Worm (Caenorhabditis elegans) whole organism, late embryonic: ENCODE measurements around the gene srw-143.

ENCODE experiments used
- C08G9.2 ChIP-seq: sonication (generic microtip); optimal IDR thresholded peaks from 2 replicates; lab custom pipeline; 2016; ENCODE audit warnings: mild to moderate bottlenecking, missing genetic modification characterization, moderate library complexity, missing compliant biosample characterization
- C38D4.7 ChIP-seq: fragments of 200-800 bp; sonication (Bioruptor generic); optimal IDR thresholded peaks from 2 replicates; lab custom pipeline; 2018; ENCODE audit warnings: mild to moderate bottlenecking, missing genetic modification characterization, moderate library complexity, missing compliant biosample characterization
- F13H6.1 ChIP-seq: sonication (generic microtip); optimal IDR thresholded peaks from 2 replicates; lab custom pipeline; 2016; ENCODE audit warnings: missing genetic modification characterization, missing compliant biosample characterization
- K02D7.2 ChIP-seq: sonication (generic microtip); optimal IDR thresholded peaks from 2 replicates; lab custom pipeline; 2017; ENCODE audit warnings: mild to moderate bottlenecking, missing genetic modification characterization, missing compliant biosample characterization
- K09A11.1 ChIP-seq: sonication (generic microtip); optimal IDR thresholded peaks from 2 replicates; lab custom pipeline; 2017; ENCODE audit warnings: antibody characterized with exemption, mild to moderate bottlenecking, missing genetic modification characterization, missing compliant biosample characterization; ENCODE audit not compliant: insufficient read depth
- T23F11.4 ChIP-seq: fragments of 200-800 bp; sonication (Bioruptor generic); optimal IDR thresholded peaks from 2 replicates; lab custom pipeline; 2018; ENCODE audit warnings: mild to moderate bottlenecking, missing genetic modification characterization, missing compliant biosample characterization
- Y22D7AL.16 ChIP-seq: sonication (generic microtip); optimal IDR thresholded peaks from 2 replicates; lab custom pipeline; 2016; ENCODE audit warnings: missing genetic modification characterization, missing compliant biosample characterization
- ama-1 ChIP-seq: fragments of 150-350 bp; optimal IDR thresholded peaks from 2 replicates; lab custom pipeline; 2014
- ceh-18 ChIP-seq: sonication (generic microtip); optimal IDR thresholded peaks from 2 replicates; lab custom pipeline; 2016; ENCODE audit warnings: missing genetic modification characterization, missing compliant biosample characterization
- ceh-2 ChIP-seq: sonication (generic microtip); optimal IDR thresholded peaks from 2 replicates; lab custom pipeline; 2016; ENCODE audit warnings: missing genotype, missing genetic modification characterization, missing compliant biosample characterization
- ceh-22 ChIP-seq: sonication (generic microtip); optimal IDR thresholded peaks from 2 replicates; lab custom pipeline; 2017; ENCODE audit warnings: missing biosample characterization, missing genetic modification characterization
- ceh-24 ChIP-seq: sonication (generic microtip); optimal IDR thresholded peaks from 2 replicates; lab custom pipeline; 2016; ENCODE audit warnings: mild to moderate bottlenecking, missing genetic modification characterization, missing compliant biosample characterization
- ceh-31 ChIP-seq: sonication (generic microtip); optimal IDR thresholded peaks from 2 replicates; lab custom pipeline; 2016; ENCODE audit warnings: missing genetic modification characterization, missing compliant biosample characterization
- ceh-45 ChIP-seq: fragments of 200-800 bp; sonication (Bioruptor generic); IDR thresholded peaks from 2 replicates; pipeline ENCODE4 v1.3.6; 2022; ENCODE audit warnings: missing genetic modification reagents, missing genetic modification characterization, missing compliant biosample characterization
- ceh-48 ChIP-seq: sonication (generic microtip); optimal IDR thresholded peaks from 2 replicates; lab custom pipeline; 2016; ENCODE audit warnings: missing genetic modification characterization, inconsistent platforms, missing compliant biosample characterization
- ceh-6 ChIP-seq: fragments of 200-800 bp; sonication (Bioruptor generic); optimal IDR thresholded peaks from 2 replicates; lab custom pipeline; 2018; ENCODE audit warnings: mild to moderate bottlenecking, missing genetic modification characterization, missing compliant biosample characterization
- ceh-9 ChIP-seq: sonication (generic microtip); optimal IDR thresholded peaks from 2 replicates; lab custom pipeline; 2016; ENCODE audit warnings: mild to moderate bottlenecking, missing genetic modification characterization, inconsistent platforms, missing compliant biosample characterization
- dmd-4 ChIP-seq: sonication (generic microtip); optimal IDR thresholded peaks from 2 replicates; lab custom pipeline; 2016; ENCODE audit warnings: borderline replicate concordance, missing genetic modification characterization, missing compliant biosample characterization
- dve-1 ChIP-seq: sonication (generic microtip); optimal IDR thresholded peaks from 2 replicates; lab custom pipeline; 2017; ENCODE audit warnings: antibody characterized with exemption, mild to moderate bottlenecking, missing genetic modification characterization, missing compliant biosample characterization
- ets-4 ChIP-seq: sonication (generic microtip); optimal IDR thresholded peaks from 2 replicates; lab custom pipeline; 2016; ENCODE audit warnings: missing genetic modification characterization, missing compliant biosample characterization
- eyg-1 ChIP-seq: sonication (generic microtip); optimal IDR thresholded peaks from 2 replicates; lab custom pipeline; 2016; ENCODE audit warnings: missing genotype, missing genetic modification characterization, missing compliant biosample characterization
- fkh-10 ChIP-seq: fragments of 150-350 bp; optimal IDR thresholded peaks from 2 replicates; lab custom pipeline; 2014; ENCODE audit warnings: missing biosample characterization, missing genetic modification reagents, missing genetic modification characterization
- fkh-6 ChIP-seq: sonication (generic microtip); optimal IDR thresholded peaks from 2 replicates; lab custom pipeline; 2016; ENCODE audit warnings: missing genetic modification characterization, missing compliant biosample characterization
- hlh-13 ChIP-seq: fragments of 200-800 bp; sonication (Bioruptor generic); optimal IDR thresholded peaks from 2 replicates; lab custom pipeline; 2018; ENCODE audit warnings: mild to moderate bottlenecking, missing genetic modification characterization, missing compliant biosample characterization
- hlh-15 ChIP-seq: sonication (generic microtip); optimal IDR thresholded peaks from 2 replicates; lab custom pipeline; 2016; ENCODE audit warnings: missing genetic modification characterization, missing compliant biosample characterization
- hlh-30 ChIP-seq: sonication (generic microtip); optimal IDR thresholded peaks from 2 replicates; lab custom pipeline; 2017; ENCODE audit warnings: antibody characterized with exemption, missing genetic modification characterization, missing compliant biosample characterization; ENCODE audit not compliant: insufficient read depth
- lin-11 ChIP-seq: fragments of 200-800 bp; sonication (Bioruptor generic); optimal IDR thresholded peaks from 2 replicates; lab custom pipeline; 2018; ENCODE audit warnings: mild to moderate bottlenecking, missing genetic modification characterization, missing compliant biosample characterization
- madf-2 ChIP-seq: sonication (generic microtip); optimal IDR thresholded peaks from 2 replicates; lab custom pipeline; 2017; ENCODE audit warnings: missing genetic modification characterization, missing compliant biosample characterization
- mec-3 ChIP-seq: sonication (generic microtip); optimal IDR thresholded peaks from 2 replicates; lab custom pipeline; 2016; ENCODE audit warnings: borderline replicate concordance, missing genetic modification characterization, missing compliant biosample characterization
- nfya-1 ChIP-seq: sonication (generic microtip); optimal IDR thresholded peaks from 2 replicates; lab custom pipeline; 2017; ENCODE audit warnings: missing genetic modification characterization, mild to moderate bottlenecking, missing compliant biosample characterization, antibody characterized with exemption, moderate library complexity
- nhr-232 ChIP-seq: sonication (generic microtip); optimal IDR thresholded peaks from 2 replicates; lab custom pipeline; 2016; ENCODE audit warnings: missing genetic modification characterization, missing compliant biosample characterization
- npax-4 ChIP-seq: sonication (generic microtip); optimal IDR thresholded peaks from 2 replicates; lab custom pipeline; 2016; ENCODE audit warnings: missing genetic modification characterization, missing compliant biosample characterization
- odd-2 ChIP-seq: sonication (generic microtip); optimal IDR thresholded peaks from 2 replicates; lab custom pipeline; 2017; ENCODE audit warnings: antibody characterized with exemption, mild to moderate bottlenecking, missing genetic modification characterization, missing compliant biosample characterization
- pax-1 ChIP-seq: fragments of 150-350 bp; optimal IDR thresholded peaks from 2 replicates; lab custom pipeline; 2014; ENCODE audit warnings: missing biosample characterization, missing genetic modification characterization
- pha-2 ChIP-seq: sonication (generic microtip); optimal IDR thresholded peaks from 2 replicates; lab custom pipeline; 2017; ENCODE audit warnings: mild to moderate bottlenecking, missing genetic modification characterization, missing compliant biosample characterization
- pqm-1 ChIP-seq: sonication (generic microtip); optimal IDR thresholded peaks from 2 replicates; lab custom pipeline; 2016; ENCODE audit warnings: missing genetic modification characterization, missing compliant biosample characterization
- rnt-1 ChIP-seq: sonication (generic microtip); optimal IDR thresholded peaks from 2 replicates; lab custom pipeline; 2016; ENCODE audit warnings: missing genetic modification characterization, missing compliant biosample characterization
- sdc-2 ChIP-seq: sonication (generic microtip); optimal IDR thresholded peaks from 2 replicates; lab custom pipeline; 2016; ENCODE audit warnings: missing genotype, missing genetic modification characterization, missing compliant biosample characterization
- sox-2 ChIP-seq: fragments of 200-800 bp; sonication (Bioruptor generic); IDR thresholded peaks from 2 replicates; pipeline ENCODE4 v1.3.6; 2022; ENCODE audit warnings: missing genetic modification reagents, missing genetic modification characterization, missing compliant biosample characterization
- syd-9 ChIP-seq: sonication (generic microtip); optimal IDR thresholded peaks from 2 replicates; lab custom pipeline; 2016; ENCODE audit warnings: mild to moderate bottlenecking, missing genetic modification characterization, moderate library complexity, missing compliant biosample characterization
- tbx-2 ChIP-seq: sonication (generic microtip); optimal IDR thresholded peaks from 2 replicates; lab custom pipeline; 2016; ENCODE audit warnings: missing genetic modification characterization, missing compliant biosample characterization
- tbx-7 ChIP-seq: sonication (generic microtip); optimal IDR thresholded peaks from 2 replicates; lab custom pipeline; 2016; ENCODE audit warnings: missing genotype, missing genetic modification characterization, missing compliant biosample characterization
- unc-3 ChIP-seq, 2 experiments: fragments of 200-800 bp in 1 of 2; sonication (Bioruptor generic) in 1 of 2; sonication (generic microtip) in 1 of 2; conservative IDR thresholded peaks in 1 of 2; optimal IDR thresholded peaks in 1 of 2; 2 replicates each; pipeline versions ENCODE4 v1.3.6 to Lab custom; 2016 to 2022; ENCODE audit warnings: missing compliant biosample characterization in 2 of 2, missing genetic modification characterization in 2 of 2, missing genetic modification reagents in 1 of 2
- unc-42 ChIP-seq: sonication (generic microtip); optimal IDR thresholded peaks from 2 replicates; lab custom pipeline; 2016; ENCODE audit warnings: missing genotype, missing genetic modification characterization, missing compliant biosample characterization
- unc-55 ChIP-seq: sonication (generic microtip); optimal IDR thresholded peaks from 2 replicates; lab custom pipeline; 2017; ENCODE audit warnings: missing biosample characterization, missing genetic modification reagents, missing genetic modification characterization
- unc-86 ChIP-seq: sonication (generic microtip); optimal IDR thresholded peaks from 2 replicates; lab custom pipeline; 2016; ENCODE audit warnings: missing genetic modification characterization, missing compliant biosample characterization

The srw-143 gene

ce11 chrV:2941405-2941804 is at the start of gene srw-143:
srw-143 (minus strand) TSS chrV:2941505.
- TF ChIP-seq odd-2 (no peak), unc-55 (GFP tag; lab: Kevin White, UChicago) (no peak), rnt-1 (tag; lab: Kevin White, UChicago) (no peak), ceh-24 (tag; lab: Kevin White, UChicago) (no peak), ama-1 (lab: Kevin White, UChicago) (no peak), nhr-232 (tag; lab: Kevin White, UChicago) (no peak), ets-4 (no peak), npax-4 (tag; lab: Kevin White, UChicago) (no peak), sox-2 (GFP tag; lab: Robert Waterston, UW) (no peak), pax-1 (no peak), pqm-1 (tag; lab: Kevin White, UChicago) (no peak), mec-3 (tag; lab: Kevin White, UChicago) (no peak), ceh-45 (GFP tag; lab: Robert Waterston, UW) (no peak), ceh-9 (tag; lab: Kevin White, UChicago) (no peak), F13H6.1 (tag; lab: Kevin White, UChicago) (no peak), dmd-4 (tag; lab: Kevin White, UChicago) (no peak)
- TF ChIP-seq, all 69 proteins: peak for 0

- TF ChIP-seq lin-11 (tag; lab: Kevin White, UChicago) (no peak), eyg-1 (tag; lab: Kevin White, UChicago) (no peak), hlh-13 (GFP tag; lab: Kevin White, UChicago) (no peak), K02D7.2 (tag; lab: Kevin White, UChicago) (no peak), pax-1 (no peak), T23F11.4 (GFP tag; lab: Kevin White, UChicago) (no peak), nhr-232 (tag; lab: Kevin White, UChicago) (no peak), ceh-18 (tag; lab: Kevin White, UChicago) (no peak), fkh-6 (no peak), ceh-22 (tag; lab: Kevin White, UChicago) (no peak), ceh-2 (tag; lab: Kevin White, UChicago) (no peak), tbx-7 (no peak), tbx-2 (tag; lab: Kevin White, UChicago) (no peak), madf-2 (no peak), unc-42 (no peak), ceh-24 (tag; lab: Kevin White, UChicago) (no peak), ceh-31 (tag; lab: Kevin White, UChicago) (no peak)
- TF ChIP-seq, all 69 proteins: peak for 0
These were observed 46.1 kb upstream of the srw-143 start, which contains the start of gene srh-85 for ce11 chrV:2987407-2987806. srh-85 (minus strand) TSS chrV:2987507.

- TF ChIP-seq unc-42 (no peak), fkh-10 (GFP tag; lab: Kevin White, UChicago) (no peak), K09A11.1 (tag; lab: Kevin White, UChicago) (no peak), tbx-2 (tag; lab: Kevin White, UChicago) (no peak), K02D7.2 (tag; lab: Kevin White, UChicago) (no peak), sdc-2 (tag; lab: Kevin White, UChicago) (no peak), C38D4.7 (GFP tag; lab: Kevin White, UChicago) (no peak), syd-9 (tag; lab: Kevin White, UChicago) (no peak), ceh-24 (tag; lab: Kevin White, UChicago) (no peak), ceh-2 (tag; lab: Kevin White, UChicago) (no peak), tbx-7 (no peak)
These were observed 44.0 kb upstream of the srw-143 start, which contains the start of gene srw-139 for ce11 chrV:2985309-2985708. srw-139 (minus strand) TSS chrV:2985409.

- TF ChIP-seq unc-55 (GFP tag; lab: Kevin White, UChicago) (no peak), K09A11.1 (tag; lab: Kevin White, UChicago) (no peak), ceh-48 (tag; lab: Kevin White, UChicago) (no peak), C08G9.2 (no peak), unc-86 (tag; lab: Kevin White, UChicago) (no peak), dve-1 (tag; lab: Kevin White, UChicago) (no peak), nfya-1 (tag; lab: Kevin White, UChicago) (no peak), nhr-232 (tag; lab: Kevin White, UChicago) (no peak), ceh-6 (GFP tag; lab: Kevin White, UChicago) (no peak), ama-1 (lab: Kevin White, UChicago) (no peak), ceh-9 (tag; lab: Kevin White, UChicago) (no peak), hlh-13 (GFP tag; lab: Kevin White, UChicago) (no peak), hlh-15 (tag; lab: Kevin White, UChicago) (no peak), unc-3 (GFP tag; conservative IDR thresholded peaks at IDR 0.05; lab: Robert Waterston, UW) (no peak), unc-3 (tag; optimal IDR thresholded peaks at IDR 0.05; lab: Kevin White, UChicago) (no peak), hlh-30 (tag; lab: Kevin White, UChicago) (no peak), Y22D7AL.16 (tag; lab: Kevin White, UChicago) (no peak), pha-2 (no peak)
These were observed 42.0 kb upstream of the srw-143 start, which contains the start of gene srw-117 for ce11 chrV:2983351-2983750. srw-117 (minus strand) TSS chrV:2983451.
